Worm (Caenorhabditis elegans): ENCODE data around the gene pdha-1.

pdha-1 gene

DNA sequence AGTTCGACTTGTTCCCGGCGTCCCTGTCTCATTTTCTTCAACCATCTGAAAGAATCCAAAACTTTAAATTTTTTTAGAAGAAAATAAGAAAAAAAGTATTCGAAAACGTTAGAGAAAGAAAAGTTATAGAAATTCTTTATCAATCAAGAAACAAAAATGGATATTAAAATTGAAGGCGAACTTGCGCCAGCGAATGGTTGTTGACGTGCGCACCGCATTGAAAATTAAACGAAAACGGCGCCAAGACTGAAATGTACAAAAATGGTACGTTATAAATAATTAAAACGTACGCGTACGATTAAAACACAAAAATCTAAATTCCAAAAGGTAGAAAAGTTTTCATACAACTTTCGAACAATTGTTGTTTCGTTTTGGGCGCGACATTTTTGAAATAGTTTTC, 20.7 kb downstream of the pdha-1 start, which contains the start of gene K02C4.3 (continued):
- TF ChIP-seq ZK185.1 (tag; optimal IDR thresholded peaks at IDR 0.05; ENCODE audit: poor library complexity, severe bottlenecking) (peak; percentile 37), dpl-1 (GFP tag; optimal IDR thresholded peaks at IDR 0.05) (peak; percentile 68), him-1 (tag; optimal IDR thresholded peaks at IDR 0.05) (peak; percentile 44), F39B2.1 (GFP tag; IDR thresholded peaks at IDR 0.05) (0 out of 2 replicates have a peak, but pooled peaks have one; percentile 25), ztf-25 (GFP tag; IDR thresholded peaks at IDR 0.05) (no peak), hrde-1 (tag; optimal IDR thresholded peaks at IDR 0.05; ENCODE audit: borderline replicate concordance) (no peak), pha-4 (tag; optimal IDR thresholded peaks at IDR 0.05) (no peak), ztf-22 (GFP tag; optimal IDR thresholded peaks at IDR 0.05) (no peak), F10E7.11 (tag; optimal IDR thresholded peaks at IDR 0.05) (no peak), zfh-2 (GFP tag; conservative IDR thresholded peaks at IDR 0.05) (no peak), let-607 (tag; optimal IDR thresholded peaks at IDR 0.05) (no peak), tbx-9 (tag; optimal IDR thresholded peaks at IDR 0.05; ENCODE audit: borderline replicate concordance) (no peak), bed-2 (GFP tag; IDR thresholded peaks at IDR 0.05) (no peak), snpc-4 (GFP tag; optimal IDR thresholded peaks at IDR 0.05) (no peak), snpc-4 (tag; optimal IDR thresholded peaks at IDR 0.05) (peak; percentile 45 to 74 (median 73)), nhr-80 (tag; optimal IDR thresholded peaks at IDR 0.05) (peak; percentile 9), dox-1 (GFP tag; IDR thresholded peaks at IDR 0.05) (peak; percentile 32; the same call in 1 of the 2 replicates), mel-28 (tag; optimal IDR thresholded peaks at IDR 0.05; ENCODE audit: borderline replicate concordance) (no peak), madf-6 (GFP tag; IDR thresholded peaks at IDR 0.05) (peak; percentile 65), efl-1 (GFP tag; optimal IDR thresholded peaks at IDR 0.05) (peak; percentile 69), lin-54 (GFP tag; optimal IDR thresholded peaks at IDR 0.05) (peak; percentile 69), ztf-26 (tag; optimal IDR thresholded peaks at IDR 0.05) (no peak), madf-8 (GFP tag; conservative IDR thresholded peaks at IDR 0.05) (peak; percentile 26; the same call in 1 of the 2 replicates), lsy-27 (tag; optimal IDR thresholded peaks at IDR 0.05; ENCODE audit: borderline replicate concordance, insufficient read depth) (no peak), sea-2 (GFP tag; IDR thresholded peaks at IDR 0.05) (no peak), snpc-1.1 (tag; optimal IDR thresholded peaks at IDR 0.05; ENCODE audit: insufficient read depth) (peak; percentile 34)

DNA sequence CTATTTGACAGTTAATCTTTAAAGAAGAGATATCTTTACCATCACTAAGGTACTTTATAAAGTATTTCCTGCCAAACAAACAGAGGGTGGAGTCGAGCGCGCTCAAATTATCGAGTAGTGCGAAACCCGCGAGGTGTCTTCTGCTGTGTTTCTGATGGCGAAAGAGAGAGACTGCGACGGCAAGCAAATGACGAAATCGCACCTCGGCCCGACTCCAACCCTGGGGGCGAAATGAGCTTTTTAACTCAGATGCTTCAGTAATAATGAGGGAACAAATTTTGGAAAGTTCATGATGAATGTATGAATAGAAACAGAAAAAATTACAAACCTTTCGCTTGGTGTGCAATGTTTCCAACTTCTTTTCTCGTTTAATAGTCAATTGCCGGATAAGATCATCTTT, 25.4 kb downstream of the pdha-1 start:
- no peak for TF ChIP-seq ccch-3 (GFP tag; optimal IDR thresholded peaks at IDR 0.05)
- TF ChIP-seq pha-4 (tag; optimal IDR thresholded peaks at IDR 0.05) = peak; percentile 10
- no peak for TF ChIP-seq nhr-90 (tag; optimal IDR thresholded peaks at IDR 0.05)
- peak; percentile 57 for TF ChIP-seq hmg-1.2 (GFP tag; IDR thresholded peaks at IDR 0.05)
- TF ChIP-seq hsf-1 (GFP tag; IDR thresholded peaks at IDR 0.05) = 0 out of 2 replicates have a peak, but pooled peaks have one; percentile 30
- peak; percentile 89 for TF ChIP-seq him-1 (tag; optimal IDR thresholded peaks at IDR 0.05)
- TF ChIP-seq ceh-91 (GFP tag; IDR thresholded peaks at IDR 0.05) = no peak; the same call in 1 of the 2 replicates
- TF ChIP-seq nhr-179 (tag; optimal IDR thresholded peaks at IDR 0.05) = no peak
- no peak for TF ChIP-seq hrde-1 (tag; optimal IDR thresholded peaks at IDR 0.05; ENCODE audit: borderline replicate concordance)
- TF ChIP-seq madf-6 (GFP tag; IDR thresholded peaks at IDR 0.05) = peak; percentile 78
- TF ChIP-seq K12H6.12 (tag; optimal IDR thresholded peaks at IDR 0.05) = no peak
- TF ChIP-seq D2030.7 (GFP tag; IDR thresholded peaks at IDR 0.05) = peak; percentile 74
- no peak for TF ChIP-seq sptf-2 (GFP tag; optimal IDR thresholded peaks at IDR 0.05)
- TF ChIP-seq nhr-80 (tag; optimal IDR thresholded peaks at IDR 0.05) = peak; percentile 30
- no peak for TF ChIP-seq Y79H2A.3 (GFP tag; conservative IDR thresholded peaks at IDR 0.05)
- TF ChIP-seq lir-1 (GFP tag; conservative IDR thresholded peaks at IDR 0.05) = 0 out of 2 replicates have a peak, but pooled peaks have one; percentile 6
- TF ChIP-seq B0336.3 (GFP tag; IDR thresholded peaks at IDR 0.05) = no peak; the same call in 1 of the 2 replicates
- no peak for TF ChIP-seq nhr-27 (tag; optimal IDR thresholded peaks at IDR 0.05)
- TF ChIP-seq zfh-2 (GFP tag; conservative IDR thresholded peaks at IDR 0.05) = no peak
- TF ChIP-seq F39B2.1 (GFP tag; IDR thresholded peaks at IDR 0.05) = 0 out of 2 replicates have a peak, but pooled peaks have one; percentile 38
- no peak for TF ChIP-seq lag-1 (GFP tag; IDR thresholded peaks at IDR 0.05)
- TF ChIP-seq tbx-9 (tag; optimal IDR thresholded peaks at IDR 0.05; ENCODE audit: borderline replicate concordance) = no peak
- peak; percentile 29 for TF ChIP-seq ama-1 (optimal IDR thresholded peaks at IDR 0.05)
- TF ChIP-seq ama-1 (GFP tag; optimal IDR thresholded peaks at IDR 0.05) = peak in 1 of 2 experiments; percentile 23
- TF ChIP-seq K11D2.4 (GFP tag; IDR thresholded peaks at IDR 0.05) = no peak
- no peak for TF ChIP-seq sdz-38 (tag; optimal IDR thresholded peaks at IDR 0.05)
- TF ChIP-seq ztf-22 (GFP tag; optimal IDR thresholded peaks at IDR 0.05) = no peak
- TF ChIP-seq lin-40 (tag; optimal IDR thresholded peaks at IDR 0.05) = peak; percentile 26
- TF ChIP-seq cebp-2 (GFP tag; IDR thresholded peaks at IDR 0.05) = no peak
